Fruit fly (Drosophila melanogaster): Measurements from ENCODE around the gene GluClalpha.

DNA sequence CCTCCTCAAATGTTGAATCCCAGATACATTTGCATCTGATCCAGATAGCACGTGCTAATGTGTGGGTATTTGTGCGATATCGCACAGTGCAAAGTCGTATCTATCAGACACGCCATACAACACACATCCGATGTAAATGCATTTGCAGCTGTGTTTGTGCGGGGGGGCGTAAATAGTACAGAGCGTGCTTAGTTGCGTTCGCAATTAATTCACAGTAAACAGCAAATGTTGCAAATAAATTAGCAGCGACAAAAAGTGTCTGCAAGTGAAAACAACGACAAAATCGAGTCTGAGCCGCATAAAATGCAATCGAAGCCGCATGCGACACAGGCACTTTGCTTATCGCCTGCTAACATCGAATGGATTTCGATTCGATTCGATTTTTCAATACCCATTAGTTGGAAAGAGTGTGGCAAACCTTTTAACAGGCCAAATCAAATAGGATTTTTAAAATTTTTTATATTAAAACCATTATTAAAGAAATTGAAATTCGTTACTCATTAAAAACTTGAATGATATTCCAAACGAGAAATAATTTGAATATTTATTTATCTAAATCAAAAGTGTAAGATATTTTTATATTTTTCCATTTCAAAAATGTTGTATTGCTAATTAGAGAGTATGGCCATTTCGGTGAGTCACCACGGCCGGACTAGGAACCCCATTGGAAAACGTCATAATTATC is 77.4 kb downstream of the GluClalpha start:
- TF ChIP-seq Myc (optimal IDR thresholded peaks at IDR 0.05) (no peak), h (GFP tag; optimal IDR thresholded peaks at IDR 0.05) (no peak), usp (GFP tag; optimal IDR thresholded peaks at IDR 0.05) (no peak), Hr83 (GFP tag; optimal IDR thresholded peaks at IDR 0.05; ENCODE audit: poor library complexity, severe bottlenecking) (no peak), OdsH (GFP tag; optimal IDR thresholded peaks at IDR 0.05) (no peak), Dfd (GFP tag; optimal IDR thresholded peaks at IDR 0.05) (no peak), CG32264 (GFP tag; optimal IDR thresholded peaks at IDR 0.05) (no peak), Rel (GFP tag; optimal IDR thresholded peaks at IDR 0.05) (no peak), Rel (tag; optimal IDR thresholded peaks at IDR 0.05) (no peak), woc (GFP tag; optimal IDR thresholded peaks at IDR 0.05) (no peak), psq (GFP tag; optimal IDR thresholded peaks at IDR 0.05) (no peak), sage (GFP tag; optimal IDR thresholded peaks at IDR 0.05) (no peak), fru (GFP tag; optimal IDR thresholded peaks at IDR 0.05) (no peak), dl (GFP tag; optimal IDR thresholded peaks at IDR 0.05; ENCODE audit: insufficient read depth in 1 of 2, partially characterized antibody in 2 of 2) (no peak)

All from whole organism, wandering third instar larva.